Fruit fly (Drosophila melanogaster): ENCODE data around the gene Lasp.

- TF ChIP-seq CG34406 (GFP tag; optimal IDR thresholded peaks at IDR 0.05) = no peak
- TF ChIP-seq fd85E (GFP tag; optimal IDR thresholded peaks at IDR 0.05) = no peak
- peak; percentile 34 for TF ChIP-seq spab (GFP tag; optimal IDR thresholded peaks at IDR 0.05)
- TF ChIP-seq net (GFP tag; optimal IDR thresholded peaks at IDR 0.05) = peak; percentile 41
- TF ChIP-seq Eip75B (GFP tag; optimal IDR thresholded peaks at IDR 0.05) = peak; percentile 23
- TF ChIP-seq CG6792 (GFP tag; optimal IDR thresholded peaks at IDR 0.05) = no peak
- no peak for TF ChIP-seq CG8319 (GFP tag; optimal IDR thresholded peaks at IDR 0.05)
- TF ChIP-seq CG16779 (tag; optimal IDR thresholded peaks at IDR 0.05) = peak; percentile 12
Observed at dm6 chr3L:16657014-16657413, 54.5 kb downstream of the Lasp start.
